Worm (Caenorhabditis elegans): ENCODE data around the gene F25F2.1.

DNA sequence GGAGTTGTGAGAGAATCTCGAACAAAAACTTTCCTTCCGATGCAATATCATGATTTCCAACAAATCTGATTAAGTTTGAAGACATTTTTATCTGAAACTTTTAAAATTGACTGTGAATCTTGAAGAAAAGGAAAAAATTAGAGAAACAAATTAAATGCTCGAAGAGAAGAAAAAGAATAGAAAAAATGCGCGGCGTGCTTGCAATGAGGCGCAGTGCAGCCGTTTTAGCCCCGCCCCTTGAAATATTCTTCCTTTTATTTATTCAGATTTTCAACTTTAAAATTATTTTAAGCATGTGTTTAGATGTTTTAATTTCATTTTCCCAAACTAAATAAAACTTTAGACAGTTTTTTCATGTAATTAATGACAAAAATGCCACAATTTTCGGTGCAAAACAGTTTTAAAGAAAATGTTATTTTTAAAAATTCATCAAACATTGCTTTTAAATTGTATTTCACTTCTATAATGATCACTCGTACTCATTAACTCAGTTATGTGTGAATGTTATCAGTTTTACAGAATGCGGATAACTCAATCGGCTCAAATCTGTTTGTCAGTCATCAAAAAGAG lies 33.8 kb downstream of the F25F2.1 start, which contains the start of the genes mrps-34 and cisd-3.1:
- no peak for TF ChIP-seq fos-1 (tag; optimal IDR thresholded peaks at IDR 0.05)
- TF ChIP-seq zip-2 (tag; optimal IDR thresholded peaks at IDR 0.05): no peak
